Worm (Caenorhabditis elegans): ENCODE data around the gene Y54H5A.2.

DNA sequence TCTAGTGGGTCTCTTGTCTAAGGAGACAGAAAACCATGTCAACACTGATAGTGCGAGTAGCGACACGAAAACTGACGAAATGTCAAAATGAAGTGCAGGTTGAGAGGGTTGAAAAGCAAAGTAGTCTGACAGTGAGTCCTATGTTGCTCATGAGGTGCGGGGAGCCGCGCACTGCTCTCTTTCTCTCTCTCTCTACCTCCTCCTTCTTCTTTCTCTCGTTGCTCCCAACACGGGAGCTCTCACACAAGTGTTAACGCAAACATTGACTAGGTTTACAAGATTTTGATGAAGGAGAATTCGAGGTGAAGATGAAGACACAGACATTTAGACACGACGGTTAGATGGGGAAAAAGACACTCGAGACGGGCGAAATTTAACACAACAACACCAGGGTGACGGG lies 20.1 kb downstream of the Y54H5A.2 start:
- no peak for TF ChIP-seq C08G9.2 (tag; optimal IDR thresholded peaks at IDR 0.05)
- no peak for TF ChIP-seq pha-4 (tag; optimal IDR thresholded peaks at IDR 0.05)
- no peak for TF ChIP-seq elt-4 (tag; optimal IDR thresholded peaks at IDR 0.05)
- no peak for TF ChIP-seq unc-55 (GFP tag; optimal IDR thresholded peaks at IDR 0.05)
- TF ChIP-seq K09A11.1 (tag; optimal IDR thresholded peaks at IDR 0.05; ENCODE audit: insufficient read depth), result no peak
- no peak for TF ChIP-seq hlh-13 (GFP tag; optimal IDR thresholded peaks at IDR 0.05)
- TF ChIP-seq gmeb-2 (tag; optimal IDR thresholded peaks at IDR 0.05), result no peak
- no peak for TF ChIP-seq ceh-9 (tag; optimal IDR thresholded peaks at IDR 0.05)

Measured in whole organism, late embryonic.